Fruit fly (Drosophila melanogaster): ENCODE measurements around the gene CG12541.

The CG12541 gene

DNA sequence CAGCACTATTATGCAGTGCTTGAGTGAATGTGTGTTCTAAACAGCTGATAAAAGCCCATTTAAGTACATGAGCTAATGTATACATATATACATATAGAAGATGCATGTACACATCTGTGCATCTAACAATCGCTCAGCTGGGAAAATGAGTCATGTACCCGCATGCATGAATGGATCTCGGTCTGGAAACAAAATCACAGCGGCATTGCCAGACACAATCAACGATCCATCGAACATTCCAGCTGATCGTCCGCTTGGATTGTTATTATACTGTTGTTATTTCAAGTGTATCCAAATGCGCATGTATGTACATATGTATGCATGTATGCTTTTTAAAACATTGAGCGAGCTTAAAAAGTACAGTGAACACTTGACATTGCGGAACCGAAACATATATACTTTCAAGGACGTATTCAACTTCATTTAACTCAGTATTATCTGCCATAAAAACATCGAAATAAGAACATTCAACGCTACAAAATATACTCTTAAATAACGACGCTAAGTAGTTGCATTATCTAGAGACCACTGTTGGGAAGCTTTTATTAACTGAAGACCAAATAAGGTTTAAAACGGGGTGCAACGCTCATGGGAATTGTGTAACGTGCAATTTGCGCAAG is 29.6 kb upstream of the CG12541 start (continued):
- peak; percentile 76 for TF ChIP-seq bowl (GFP tag; IDR thresholded peaks at IDR 0.05)
- TF ChIP-seq pan (optimal IDR thresholded peaks at IDR 0.05), result no peak
- TF ChIP-seq pan (GFP tag; optimal IDR thresholded peaks at IDR 0.05 in 1 of 2, IDR thresholded peaks at IDR 0.05 in 1 of 2), result peak in 1 of 2 experiments; percentile 80
- peak; percentile 61 for TF ChIP-seq CG18764 (GFP tag; optimal IDR thresholded peaks at IDR 0.05)
- TF ChIP-seq Nf-YA (GFP tag; IDR thresholded peaks at IDR 0.05), result peak; percentile 45; the same call in 1 of the 2 replicates
- TF ChIP-seq CG17359 (tag; optimal IDR thresholded peaks at IDR 0.05), result peak; percentile 91
- TF ChIP-seq al (GFP tag; IDR thresholded peaks at IDR 0.05), result peak; percentile 58
- TF ChIP-seq CG33213 (GFP tag; optimal IDR thresholded peaks at IDR 0.05), result peak; percentile 58
- peak; percentile 52 for TF ChIP-seq ATbp (GFP tag; optimal IDR thresholded peaks at IDR 0.05)
- TF ChIP-seq otp (GFP tag; IDR thresholded peaks at IDR 0.05), result peak; percentile 57; the same call in 1 of the 3 replicates
- TF ChIP-seq Gsc (GFP tag; IDR thresholded peaks at IDR 0.05), result no peak
- TF ChIP-seq Oaz (GFP tag; IDR thresholded peaks at IDR 0.05), result peak; percentile 62
- TF ChIP-seq nau (GFP tag; optimal IDR thresholded peaks at IDR 0.05), result peak; percentile 40
- no peak for TF ChIP-seq cad (GFP tag; optimal IDR thresholded peaks at IDR 0.05)
- peak; percentile 62 for TF ChIP-seq schlank (tag; optimal IDR thresholded peaks at IDR 0.05)
- no peak for TF ChIP-seq CG18011 (GFP tag; optimal IDR thresholded peaks at IDR 0.05)
- peak; percentile 48; the same call in 1 of the 2 replicates for TF ChIP-seq chm (GFP tag; IDR thresholded peaks at IDR 0.05)
- no peak for TF ChIP-seq pho (GFP tag; optimal IDR thresholded peaks at IDR 0.05)
- TF ChIP-seq D (optimal IDR thresholded peaks at IDR 0.05), result no peak
- TF ChIP-seq D (GFP tag; optimal IDR thresholded peaks at IDR 0.05), result peak; percentile 56
- peak; percentile 87 for TF ChIP-seq Ets65A (GFP tag)
- TF ChIP-seq cas (GFP tag; IDR thresholded peaks at IDR 0.05), result 0 out of 2 replicates have a peak, but pooled peaks have one; percentile 31
- TF ChIP-seq jing (GFP tag; optimal IDR thresholded peaks at IDR 0.05), result peak; percentile 73
- no peak for TF ChIP-seq pzg (GFP tag; optimal IDR thresholded peaks at IDR 0.05)
- TF ChIP-seq sna (GFP tag; IDR thresholded peaks at IDR 0.05; ENCODE audit: partially characterized antibody), result no peak
- peak in 1 of 2 experiments; percentile 67 for TF ChIP-seq crp (GFP tag; optimal IDR thresholded peaks at IDR 0.05)
- TF ChIP-seq caup (GFP tag; optimal IDR thresholded peaks at IDR 0.05; ENCODE audit: severe bottlenecking), result peak; percentile 49
- peak; percentile 46 to 87 for TF ChIP-seq Hr51 (GFP tag; optimal IDR thresholded peaks at IDR 0.05)
- TF ChIP-seq tna (GFP tag; IDR thresholded peaks at IDR 0.05; ENCODE audit: partially characterized antibody), result no peak
- no peak for TF ChIP-seq pita (GFP tag; optimal IDR thresholded peaks at IDR 0.05)
- peak; percentile 46; the same call in 2 of the 3 replicates for TF ChIP-seq croc (GFP tag; conservative IDR thresholded peaks at IDR 0.05)
- TF ChIP-seq nom (GFP tag; optimal IDR thresholded peaks at IDR 0.05), result peak; percentile 4
- TF ChIP-seq H2.0 (GFP tag; IDR thresholded peaks at IDR 0.05), result peak; percentile 83
- no peak for TF ChIP-seq CG8765 (GFP tag; IDR thresholded peaks at IDR 0.05)
- TF ChIP-seq z (GFP tag; IDR thresholded peaks at IDR 0.05), result peak; percentile 54; the same call in 1 of the 3 replicates
- peak; percentile 18 for TF ChIP-seq kay (GFP tag; optimal IDR thresholded peaks at IDR 0.05)
- peak; percentile 90 for TF ChIP-seq vvl (GFP tag; IDR thresholded peaks at IDR 0.05)
- TF ChIP-seq ewg (GFP tag; optimal IDR thresholded peaks at IDR 0.05), result peak; percentile 59
- TF ChIP-seq Sox100B (GFP tag; optimal IDR thresholded peaks at IDR 0.05), result peak; percentile 79
- TF ChIP-seq CG17568 (GFP tag; optimal IDR thresholded peaks at IDR 0.05), result peak; percentile 70
- TF ChIP-seq disco-r (GFP tag; optimal IDR thresholded peaks at IDR 0.05), result peak; percentile 6
- peak; percentile 46 for TF ChIP-seq fd3F (GFP tag; optimal IDR thresholded peaks at IDR 0.05)
- TF ChIP-seq lov (optimal IDR thresholded peaks at IDR 0.05), result no peak
- 0 out of 3 replicates have a peak, but pooled peaks have one; percentile 36 for TF ChIP-seq lov (GFP tag; IDR thresholded peaks at IDR 0.05)
- TF ChIP-seq CG14667 (GFP tag; IDR thresholded peaks at IDR 0.05), result peak; percentile 67
- peak; percentile 58 for TF ChIP-seq slp2 (GFP tag; optimal IDR thresholded peaks at IDR 0.05)
- TF ChIP-seq az2 (GFP tag; optimal IDR thresholded peaks at IDR 0.05), result peak; percentile 80
- TF ChIP-seq sc (optimal IDR thresholded peaks at IDR 0.05), result no peak
- no peak for TF ChIP-seq sc (GFP tag; optimal IDR thresholded peaks at IDR 0.05)
- peak; percentile 43 for TF ChIP-seq Bdp1 (GFP tag; optimal IDR thresholded peaks at IDR 0.05)

All from whole organism, embryonic.